Worm (Caenorhabditis elegans): Measurements from ENCODE around the gene bpl-1.

ce11 chrII:6328672-6329071 lies 54.7 kb downstream of the bpl-1 start:
- TF ChIP-seq K02D7.2 (tag; optimal IDR thresholded peaks at IDR 0.05) (no peak), pha-4 (tag; optimal IDR thresholded peaks at IDR 0.05) (no peak), tbx-2 (tag; optimal IDR thresholded peaks at IDR 0.05) (no peak), ceh-9 (tag; optimal IDR thresholded peaks at IDR 0.05) (no peak)
